Worm (Caenorhabditis elegans) whole organism, early embryonic: ENCODE results near the gene F10A3.11.

Source experiments
- B0310.2 ChIP-seq: sonication (generic microtip); optimal IDR thresholded peaks from 2 replicates; lab custom pipeline; 2016; ENCODE audit warnings: mild to moderate bottlenecking, missing genetic modification characterization, missing compliant biosample characterization
- F13C5.2 ChIP-seq: sonication (generic microtip); optimal IDR thresholded peaks from 2 replicates; lab custom pipeline; 2017; ENCODE audit warnings: mild to moderate bottlenecking, missing genetic modification characterization, inconsistent platforms, missing compliant biosample characterization
- aly-1 ChIP-seq: sonication (generic microtip); optimal IDR thresholded peaks from 2 replicates; lab custom pipeline; 2016; ENCODE audit warnings: missing genetic modification characterization, missing compliant biosample characterization
- ama-1 ChIP-seq: fragments of 150-350 bp; optimal IDR thresholded peaks from 2 replicates; lab custom pipeline; 2014
- ceh-36 ChIP-seq: sonication (generic microtip); optimal IDR thresholded peaks from 2 replicates; lab custom pipeline; 2016; ENCODE audit warnings: missing genetic modification characterization, inconsistent platforms, missing compliant biosample characterization
- ets-7 ChIP-seq: sonication (generic microtip); optimal IDR thresholded peaks from 2 replicates; lab custom pipeline; 2016; ENCODE audit warnings: missing genotype, missing genetic modification characterization, missing compliant biosample characterization
- flt-1 ChIP-seq: fragments of 200-800 bp; sonication (Bioruptor generic); IDR thresholded peaks from 2 replicates; pipeline ENCODE4 v1.3.6; 2022; ENCODE audit warnings: missing genetic modification characterization, missing compliant biosample characterization
- hmg-4 ChIP-seq: fragments of 200-800 bp; sonication (Bioruptor generic); optimal IDR thresholded peaks from 2 replicates; lab custom pipeline; 2018; ENCODE audit warnings: mild to moderate bottlenecking, missing genetic modification characterization, missing compliant biosample characterization
- hnd-1 ChIP-seq: sonication (generic microtip); optimal IDR thresholded peaks from 2 replicates; lab custom pipeline; 2016; ENCODE audit warnings: missing genetic modification characterization, missing compliant biosample characterization
- pes-1 ChIP-seq: fragments of 200-800 bp; sonication (Bioruptor generic); IDR thresholded peaks from 2 replicates; pipeline ENCODE4 v1.3.6; 2022; ENCODE audit warnings: missing genetic modification reagents, missing genetic modification characterization, missing compliant biosample characterization
- scrt-1 ChIP-seq: fragments of 200-800 bp; sonication (Bioruptor generic); IDR thresholded peaks from 2 replicates; pipeline ENCODE4 v1.3.6; 2022; ENCODE audit warnings: missing genetic modification characterization, missing compliant biosample characterization
- tbx-37 ChIP-seq: fragments of 200-800 bp; sonication (Bioruptor generic); conservative IDR thresholded peaks from 2 replicates; pipeline ENCODE4 v1.3.6; 2022; ENCODE audit warnings: missing genetic modification reagents, missing genetic modification characterization, missing compliant biosample characterization

DNA sequence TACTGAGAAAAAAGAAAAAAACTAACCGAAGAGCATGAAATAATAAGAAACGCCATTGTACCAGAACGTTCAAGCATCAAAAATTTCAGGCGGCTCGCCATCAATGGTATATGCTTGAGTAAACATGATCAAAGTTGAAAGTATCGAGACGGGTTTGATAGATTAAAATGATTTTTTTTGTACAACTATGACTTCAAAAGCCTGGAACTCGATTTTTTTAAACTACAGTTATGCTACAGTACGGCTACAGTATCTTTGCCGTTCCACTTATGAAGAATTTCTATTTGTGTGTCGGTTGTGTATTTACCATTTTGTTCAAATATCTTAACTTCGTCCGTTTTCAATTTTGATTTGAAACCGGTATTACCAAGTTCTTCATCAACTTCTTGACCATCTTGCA, 7.4 kb upstream of the F10A3.11 start, which contains the start of gene str-97:
- TF ChIP-seq ama-1, result no peak
- TF ChIP-seq F13C5.2 (tag; lab: Kevin White, UChicago), result no peak
- TF ChIP-seq B0310.2 (tag; lab: Kevin White, UChicago), result no peak
- no peak for TF ChIP-seq pes-1 (GFP tag; lab: Robert Waterston, UW)
- no peak for TF ChIP-seq tbx-37 (GFP tag; lab: Robert Waterston, UW)
- no peak for TF ChIP-seq flt-1 (GFP tag; lab: Robert Waterston, UW)
- no peak for TF ChIP-seq hnd-1 (tag; lab: Kevin White, UChicago)
- TF ChIP-seq scrt-1 (GFP tag; lab: Robert Waterston, UW), result no peak
- TF ChIP-seq aly-1 (tag; lab: Kevin White, UChicago), result no peak
- no peak for TF ChIP-seq hmg-4 (GFP tag; lab: Kevin White, UChicago)
- no peak for TF ChIP-seq ceh-36
- no peak for TF ChIP-seq ets-7 (tag; lab: Kevin White, UChicago)
